Worm (Caenorhabditis elegans) whole organism, L4/young adult: ENCODE data around the gene K08A2.2.

Experiments used
- W03F9.2 ChIP-seq: fragments of 150-350 bp; optimal IDR thresholded peaks from 2 replicates; lab custom pipeline; 2014; ENCODE audit warnings: missing biosample characterization, missing genetic modification characterization
- dao-5 ChIP-seq: sonication (generic microtip); optimal IDR thresholded peaks from 2 replicates; lab custom pipeline; 2016; ENCODE audit warnings: missing genotype, missing genetic modification characterization, moderate library complexity, missing compliant biosample characterization
- him-1 ChIP-seq: sonication (generic microtip); optimal IDR thresholded peaks from 2 replicates; lab custom pipeline; 2016; ENCODE audit warnings: missing genotype, missing genetic modification reagents, missing genetic modification characterization, missing compliant biosample characterization

K08A2.2 gene

DNA sequence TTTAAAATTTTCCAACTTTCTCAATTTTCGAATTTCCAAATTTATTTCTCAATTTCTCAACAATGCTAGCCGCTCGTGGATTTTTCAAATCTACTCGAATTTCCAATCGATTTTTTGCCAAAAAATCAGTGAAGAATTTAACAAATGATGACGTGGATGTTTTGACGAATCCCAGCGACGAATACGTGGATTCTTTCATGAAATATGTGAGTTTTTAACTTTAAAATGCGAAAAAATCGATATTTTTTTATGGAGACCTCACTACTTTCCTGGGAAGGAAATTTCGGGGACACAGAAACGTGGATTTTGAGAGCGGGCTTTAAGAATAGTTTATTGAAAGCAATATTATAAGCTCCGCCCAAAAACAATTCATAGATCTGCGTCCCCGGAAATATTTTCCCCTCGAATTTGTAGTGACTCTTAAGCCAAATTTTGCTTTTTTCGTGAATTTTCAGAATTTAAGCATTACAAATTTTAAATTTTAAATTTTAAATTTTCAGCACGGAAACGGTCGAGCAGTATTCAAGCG is at the start of gene K08A2.2:
K08A2.2 (plus strand) TSS at position 51 of the 529 bp plus-strand sequence.
- TF ChIP-seq dao-5 (tag; lab: Kevin White, UChicago): no peak
- no peak for TF ChIP-seq him-1 (tag; lab: Kevin White, UChicago)
- no peak for TF ChIP-seq W03F9.2 (tag; lab: Kevin White, UChicago)

DNA sequence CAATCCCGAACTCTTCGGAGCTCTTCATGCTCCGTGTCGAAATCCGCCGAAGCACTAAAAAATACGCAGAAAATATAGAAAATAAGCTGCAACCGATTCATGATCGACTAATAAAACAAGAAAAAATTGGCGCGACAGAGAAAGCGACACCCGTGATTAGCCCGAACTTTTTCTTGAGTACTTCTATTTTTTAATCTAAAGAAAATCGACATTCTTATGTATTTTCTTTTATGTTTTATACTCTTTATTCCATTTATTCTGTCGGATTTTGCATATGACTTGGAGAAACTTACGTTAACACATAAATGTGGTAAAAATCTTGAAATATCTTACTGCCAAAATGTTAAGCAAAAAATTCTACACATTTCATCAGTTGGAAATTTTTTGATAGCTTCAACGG is 47.4 kb upstream of the K08A2.2 start, which contains the start of the genes irld-50 and irld-49:
irld-50 (minus strand) TSS at position 101 of the 400 bp plus-strand sequence.
irld-49 (plus strand) TSS at position 211 of the 400 bp plus-strand sequence.
- no peak for TF ChIP-seq W03F9.2 (tag; lab: Kevin White, UChicago)
- TF ChIP-seq dao-5 (tag; lab: Kevin White, UChicago): no peak
- TF ChIP-seq him-1 (tag; lab: Kevin White, UChicago): no peak

DNA sequence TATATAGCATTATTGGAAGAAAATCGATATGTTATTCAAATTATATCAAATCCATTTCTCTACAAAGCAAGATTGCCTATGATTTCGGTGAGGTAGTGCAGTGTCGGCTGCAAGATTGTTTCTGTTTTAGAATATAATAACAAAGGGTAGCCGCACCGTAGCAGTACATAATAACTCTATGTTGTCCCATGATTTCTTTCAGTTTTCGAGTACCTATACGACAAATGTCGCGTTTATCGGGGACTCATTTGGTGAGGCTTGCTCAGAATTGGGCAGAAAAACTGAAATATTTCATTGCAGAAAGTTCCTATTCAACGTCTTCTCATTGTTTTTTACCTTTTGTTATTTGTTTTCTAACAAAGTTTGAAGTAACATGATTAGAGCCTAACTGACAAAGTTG is 45.0 kb upstream of the K08A2.2 start, which contains the start of gene srw-79:
srw-79 (plus strand) TSS at position 301 of the 400 bp plus-strand sequence.
- TF ChIP-seq W03F9.2 (tag; lab: Kevin White, UChicago) (no peak), him-1 (tag; lab: Kevin White, UChicago) (no peak), dao-5 (tag; lab: Kevin White, UChicago) (no peak)

DNA sequence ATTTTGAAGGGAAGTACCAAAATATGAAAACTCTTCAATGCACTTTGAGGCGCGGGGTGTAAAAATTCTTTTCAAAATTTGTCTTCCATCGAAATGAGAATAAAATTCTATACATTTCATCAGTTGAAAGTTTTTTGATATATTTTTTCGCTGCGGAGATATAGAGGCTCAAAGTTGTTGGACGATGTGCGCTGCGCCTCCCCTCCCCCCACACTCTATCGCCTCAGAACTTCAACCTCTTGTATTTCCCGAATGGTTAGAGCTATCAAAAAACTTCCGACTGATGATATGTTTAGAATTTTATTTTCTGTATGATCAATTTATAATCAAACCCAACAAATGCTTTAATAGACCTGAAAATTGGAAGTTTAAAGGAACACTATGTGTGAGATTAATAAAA is 42.8 kb upstream of the K08A2.2 start:
- no peak for TF ChIP-seq dao-5 (tag; lab: Kevin White, UChicago)
- TF ChIP-seq him-1 (tag; lab: Kevin White, UChicago): no peak
- TF ChIP-seq W03F9.2 (tag; lab: Kevin White, UChicago): no peak

DNA sequence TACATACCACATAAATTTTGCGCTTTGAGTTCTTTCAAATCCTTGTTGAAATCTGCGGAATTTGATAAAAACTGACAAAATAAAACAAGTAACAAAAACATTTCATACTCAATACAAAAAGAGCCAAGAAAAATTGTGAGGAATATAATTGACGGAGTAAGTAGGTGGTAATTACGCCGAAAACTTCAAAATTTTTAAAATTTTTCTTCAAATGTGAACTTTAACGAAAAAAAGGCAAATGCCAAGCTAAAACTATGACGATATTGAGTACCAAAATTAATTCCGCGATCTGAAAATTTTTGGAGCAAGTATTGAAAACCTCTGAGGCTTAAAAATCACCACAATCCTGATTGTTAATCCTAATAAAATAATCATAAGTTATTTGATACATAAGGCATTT is 38.8 kb upstream of the K08A2.2 start, which contains the start of gene irld-51:
irld-51 (minus strand) TSS at position 101 of the 400 bp plus-strand sequence.
- TF ChIP-seq W03F9.2 (tag; lab: Kevin White, UChicago) (no peak), dao-5 (tag; lab: Kevin White, UChicago) (no peak), him-1 (tag; lab: Kevin White, UChicago) (no peak)

DNA sequence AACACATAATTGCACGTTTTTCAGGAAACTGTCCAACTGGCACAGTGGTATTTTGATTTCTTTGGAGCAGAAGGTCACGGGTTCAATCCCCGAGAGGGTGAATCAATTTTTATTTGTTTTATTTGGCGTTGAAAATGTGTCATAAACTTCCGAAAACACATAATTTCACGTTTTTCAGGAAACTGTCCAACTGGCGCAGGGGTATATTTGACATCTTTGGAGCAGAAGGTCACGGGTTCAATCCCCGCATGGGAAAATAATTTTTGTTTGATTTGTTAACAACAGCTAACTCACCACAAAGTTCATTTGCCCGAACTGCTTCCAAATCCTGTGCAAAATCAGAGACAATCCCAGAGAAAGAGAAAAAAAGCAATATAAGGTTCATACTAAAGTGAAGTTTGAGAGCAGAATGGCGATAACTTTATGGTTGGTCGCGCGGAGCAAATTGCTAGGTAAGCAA is 35.7 kb upstream of the K08A2.2 start, which contains the start of gene irld-48:
irld-48 (plus strand) TSS at position 410 of the 460 bp plus-strand sequence.
- TF ChIP-seq him-1 (tag; lab: Kevin White, UChicago): no peak
- no peak for TF ChIP-seq dao-5 (tag; lab: Kevin White, UChicago)
- no peak for TF ChIP-seq W03F9.2 (tag; lab: Kevin White, UChicago)

DNA sequence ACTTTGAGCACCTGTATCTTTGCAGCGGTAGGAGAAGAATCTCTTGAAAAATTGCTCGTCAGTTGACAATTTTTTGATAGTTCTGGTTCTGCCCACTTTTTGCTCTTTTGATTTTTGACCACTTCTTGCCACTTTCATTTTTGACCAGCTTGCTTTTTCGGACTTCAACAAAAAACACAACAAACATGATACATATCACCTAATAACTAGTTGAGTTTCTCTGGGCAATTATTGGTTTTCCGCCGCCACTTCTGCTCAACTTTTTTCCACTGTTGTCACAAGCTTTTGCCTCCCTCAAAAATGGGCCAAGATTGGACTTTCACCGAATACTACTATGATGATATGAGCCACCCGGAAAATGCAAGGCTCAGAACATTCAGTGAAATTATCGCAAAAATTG is 33.1 kb upstream of the K08A2.2 start, which contains the start of gene srw-60:
srw-60 (plus strand) TSS at position 301 of the 400 bp plus-strand sequence.
- TF ChIP-seq him-1 (tag; lab: Kevin White, UChicago) (no peak), dao-5 (tag; lab: Kevin White, UChicago) (no peak), W03F9.2 (tag; lab: Kevin White, UChicago) (no peak)

DNA sequence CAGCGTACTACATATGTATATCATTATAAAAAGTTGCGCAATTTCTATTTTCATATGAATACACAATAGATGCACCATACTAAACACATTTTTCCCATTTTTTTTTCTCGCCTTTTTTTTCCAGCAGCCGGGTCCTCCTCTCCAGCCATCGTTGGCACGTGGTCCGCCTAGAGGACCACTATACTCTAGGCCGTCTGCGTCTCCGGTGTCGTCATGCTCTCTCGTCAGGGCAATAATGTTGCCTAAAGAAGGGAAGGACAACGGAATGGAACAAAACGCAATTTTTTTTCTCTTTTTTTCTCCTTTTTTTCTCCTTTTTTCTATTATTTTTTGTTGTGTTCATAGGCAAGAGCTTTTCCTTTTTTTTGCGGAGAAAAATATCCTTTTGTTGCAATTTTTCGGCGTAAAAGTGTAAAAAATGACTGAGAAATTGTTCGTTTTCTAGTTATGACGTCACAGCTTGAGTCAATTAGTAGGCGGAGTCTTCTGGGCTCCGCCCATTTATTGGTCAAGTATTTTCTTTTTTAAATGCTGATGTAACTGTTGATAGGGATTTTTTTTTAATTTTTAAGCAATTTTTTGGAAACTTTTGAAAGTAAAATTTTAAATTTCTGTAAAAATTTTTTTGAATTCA is 28.8 kb upstream of the K08A2.2 start:
- TF ChIP-seq him-1 (tag; lab: Kevin White, UChicago): peak; percentile 67
- no peak for TF ChIP-seq dao-5 (tag; lab: Kevin White, UChicago)

DNA sequence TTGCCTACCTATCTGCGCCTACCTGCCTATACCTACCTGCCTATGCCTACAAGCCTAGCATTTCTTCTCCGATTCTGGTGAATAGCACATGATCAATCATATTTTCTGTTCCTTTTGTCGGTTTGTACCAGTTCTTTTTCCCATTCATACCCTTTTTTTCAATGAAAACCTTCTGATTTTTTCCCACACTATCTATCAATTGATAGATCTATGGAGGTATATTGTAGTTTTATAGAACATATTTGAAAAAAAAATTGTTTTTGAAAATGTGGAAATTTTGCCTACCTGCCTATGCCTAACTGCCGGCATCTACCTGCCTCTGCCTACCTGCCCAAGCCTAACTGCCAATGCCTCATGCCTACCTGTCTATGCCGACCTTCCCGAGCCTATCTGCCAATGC is 27.8 kb upstream of the K08A2.2 start:
- TF ChIP-seq W03F9.2 (tag; lab: Kevin White, UChicago) (no peak), him-1 (tag; lab: Kevin White, UChicago) (no peak), dao-5 (tag; lab: Kevin White, UChicago) (no peak)

DNA sequence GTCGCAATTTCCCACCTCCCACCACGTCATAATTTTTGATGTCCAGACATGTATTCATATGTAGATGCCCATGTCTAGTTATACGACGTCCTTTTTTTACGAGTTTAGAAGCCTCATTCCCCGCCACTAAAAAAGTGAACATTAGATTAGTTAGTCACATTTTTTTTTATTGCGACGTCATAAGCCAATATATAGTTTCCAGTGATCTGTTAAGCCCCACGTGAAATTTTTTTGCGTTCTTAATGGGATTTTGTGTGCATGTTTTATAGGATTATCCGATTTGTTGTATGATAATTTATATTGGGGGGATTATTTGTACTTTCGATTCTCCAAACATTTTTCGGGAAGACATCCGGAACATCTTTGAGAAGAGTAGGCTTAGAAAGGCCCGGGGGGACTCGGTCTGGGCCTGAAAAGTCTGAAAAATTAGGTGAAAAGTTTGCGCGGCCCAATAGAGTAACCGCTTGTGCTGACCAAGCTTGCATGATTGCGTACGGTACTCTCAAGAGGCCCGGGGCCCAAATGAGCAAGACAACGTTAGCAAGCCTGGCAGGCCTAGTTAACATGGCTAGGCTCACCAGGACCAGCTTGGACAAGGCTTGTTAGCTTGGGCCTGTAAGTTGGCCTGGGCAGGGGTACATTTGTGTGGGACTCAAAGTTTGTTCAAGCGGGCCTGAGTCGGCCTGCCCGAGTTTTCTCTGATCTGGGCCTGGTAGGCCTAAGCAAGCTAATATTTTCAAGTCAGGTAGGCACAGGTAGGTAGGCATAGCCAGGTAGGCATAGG is 26.0 kb upstream of the K08A2.2 start:
- TF ChIP-seq W03F9.2 (tag; lab: Kevin White, UChicago): no peak

DNA sequence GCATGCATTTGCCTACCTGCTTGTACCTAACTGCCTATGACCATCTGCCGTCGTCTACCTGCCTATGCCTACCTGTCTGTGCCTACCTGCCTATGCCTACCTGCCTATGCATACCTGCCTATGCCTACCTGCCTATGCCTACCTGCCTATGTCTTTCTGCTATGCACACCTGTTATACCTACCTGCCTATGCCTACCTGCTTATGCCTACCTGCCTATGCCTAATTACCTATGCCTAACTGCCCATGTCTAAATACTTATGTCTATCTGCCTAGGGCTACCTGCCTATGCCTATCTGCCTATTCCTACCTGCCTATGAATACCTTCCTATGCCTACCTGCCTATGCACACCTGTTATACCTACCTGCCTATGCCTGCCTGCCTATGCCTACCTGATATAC is 25.1 kb upstream of the K08A2.2 start:
- TF ChIP-seq W03F9.2 (tag; lab: Kevin White, UChicago): no peak
- TF ChIP-seq dao-5 (tag; lab: Kevin White, UChicago): no peak
- TF ChIP-seq him-1 (tag; lab: Kevin White, UChicago): no peak

DNA sequence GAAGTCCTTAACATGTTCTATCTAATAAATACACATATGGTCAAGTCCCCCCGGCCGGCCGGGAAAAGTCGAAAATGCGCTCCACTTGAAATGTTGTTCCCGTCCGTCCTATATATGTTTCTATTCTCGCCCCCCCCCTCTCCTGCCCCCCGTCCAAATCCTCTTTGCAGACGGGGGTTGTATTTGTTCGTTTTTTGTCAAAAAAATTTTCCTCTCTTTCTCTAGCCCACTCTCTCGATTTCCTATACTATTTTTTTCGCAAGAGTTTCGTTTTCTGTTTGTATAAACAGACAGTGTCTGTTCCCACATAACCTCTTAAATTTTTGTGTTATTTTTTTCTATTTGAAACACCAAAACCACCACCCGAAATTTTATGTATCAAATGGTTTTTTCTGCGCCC is 24.3 kb upstream of the K08A2.2 start:
- TF ChIP-seq dao-5 (tag; lab: Kevin White, UChicago) (no peak), him-1 (tag; lab: Kevin White, UChicago) (no peak), W03F9.2 (tag; lab: Kevin White, UChicago) (no peak)

DNA sequence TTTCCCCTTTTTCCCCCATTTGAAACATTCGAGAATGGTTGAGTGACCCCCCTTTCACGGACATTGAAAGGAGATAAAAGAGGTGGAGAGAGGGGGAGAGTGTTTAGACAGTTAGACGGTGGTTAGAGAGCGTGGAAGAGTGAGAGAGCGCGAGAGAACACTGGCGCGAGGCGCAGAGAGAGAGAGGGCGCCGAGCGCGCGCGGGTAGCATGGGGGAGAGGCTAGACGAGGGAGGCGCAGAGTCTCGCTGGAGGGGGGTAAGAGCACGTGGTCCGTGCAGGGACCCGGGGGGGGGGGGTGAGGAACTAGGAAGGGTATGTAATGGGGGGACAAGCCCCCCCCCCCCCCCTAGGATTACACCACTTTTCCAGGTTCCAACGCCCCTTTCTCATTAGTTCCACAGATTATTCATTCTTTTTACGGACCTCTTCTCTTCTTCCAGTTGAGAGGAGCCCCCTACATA is 17.4 kb upstream of the K08A2.2 start:
- TF ChIP-seq dao-5 (tag; lab: Kevin White, UChicago): no peak
- TF ChIP-seq him-1 (tag; lab: Kevin White, UChicago): peak; percentile 91
- no peak for TF ChIP-seq W03F9.2 (tag; lab: Kevin White, UChicago)
